Worm (Caenorhabditis elegans) whole organism, L4 larva: Measurements from ENCODE around the gene R09E10.1.

Experiments used
- F26F4.8 ChIP-seq: fragments of 200-800 bp; sonication (Bioruptor generic); conservative IDR thresholded peaks from 2 replicates; pipeline ENCODE4 v1.3.6; 2022; ENCODE audit warnings: missing genetic modification characterization, missing compliant biosample characterization
- F44E2.7 ChIP-seq: fragments of 200-800 bp; sonication (Bioruptor generic); IDR thresholded peaks from 2 replicates; pipeline ENCODE4 v2.1.2; 2022; ENCODE audit warnings: missing genetic modification characterization, missing compliant biosample characterization
- T20F7.1 ChIP-seq: fragments of 200-800 bp; sonication (Bioruptor generic); optimal IDR thresholded peaks from 2 replicates; lab custom pipeline; 2018; ENCODE audit warnings: mild to moderate bottlenecking, missing genetic modification characterization, missing compliant biosample characterization
- Y105C5A.15 ChIP-seq: fragments of 200-800 bp; sonication (Bioruptor generic); IDR thresholded peaks from 2 replicates; pipeline ENCODE4 v1.3.6; 2022; ENCODE audit warnings: missing genetic modification characterization, missing compliant biosample characterization
- Y5F2A.4 ChIP-seq: fragments of 200-800 bp; sonication (Bioruptor generic); optimal IDR thresholded peaks from 2 replicates; lab custom pipeline; 2018; ENCODE audit warnings: mild to moderate bottlenecking, missing genetic modification characterization, missing compliant biosample characterization
- ZK546.5 ChIP-seq, 2 experiments: sonication (generic microtip); optimal IDR thresholded peaks; 2 replicates each; lab custom pipeline; 2017; ENCODE audit warnings: missing biosample characterization in 2 of 2, missing genetic modification characterization in 2 of 2
- attf-4 ChIP-seq: sonication (generic microtip); optimal IDR thresholded peaks from 3 replicates; lab custom pipeline; 2017; ENCODE audit warnings: missing biosample characterization, missing genetic modification characterization
- ceh-44 ChIP-seq: fragments of 200-800 bp; sonication (Bioruptor generic); IDR thresholded peaks from 2 replicates; pipeline ENCODE4 v1.3.6; 2022; ENCODE audit warnings: missing genetic modification reagents, missing genetic modification characterization, missing compliant biosample characterization
- ceh-62 ChIP-seq: sonication (generic microtip); optimal IDR thresholded peaks from 2 replicates; lab custom pipeline; 2017; ENCODE audit warnings: missing biosample characterization, missing genetic modification characterization
- cey-2 ChIP-seq: sonication (generic microtip); optimal IDR thresholded peaks from 3 replicates; lab custom pipeline; 2017; ENCODE audit warnings: missing genetic modification characterization, mild to moderate bottlenecking, missing compliant biosample characterization, antibody characterized with exemption, borderline replicate concordance; ENCODE audit not compliant: insufficient read depth
- daf-16 ChIP-seq, 3 experiments: sonication (generic microtip); optimal IDR thresholded peaks; 2 replicates each; lab custom pipeline; 2016 to 2017; ENCODE audit warnings: missing genetic modification characterization in 3 of 3, missing genetic modification reagents in 3 of 3, mild to moderate bottlenecking in 2 of 3, missing compliant biosample characterization in 2 of 3, missing biosample characterization in 1 of 3, moderate library complexity in 1 of 3
- dmd-6 ChIP-seq: fragments of 200-800 bp; sonication (Bioruptor generic); IDR thresholded peaks from 2 replicates; pipeline ENCODE4 v1.3.6; 2022; ENCODE audit warnings: missing genetic modification reagents, missing genetic modification characterization, missing compliant biosample characterization
- dpl-1 ChIP-seq: fragments of 150-350 bp; optimal IDR thresholded peaks from 2 replicates; lab custom pipeline; 2014; ENCODE audit warnings: missing biosample characterization, missing genetic modification reagents, missing genetic modification characterization
- dve-1 ChIP-seq: sonication (generic microtip); optimal IDR thresholded peaks from 2 replicates; lab custom pipeline; 2017; ENCODE audit warnings: antibody characterized with exemption, mild to moderate bottlenecking, missing genetic modification characterization, missing compliant biosample characterization; ENCODE audit not compliant: insufficient read depth
- egl-43 ChIP-seq: fragments of 200-800 bp; sonication (Bioruptor generic); IDR thresholded peaks from 2 replicates; pipeline ENCODE4 v1.3.6; 2022; ENCODE audit warnings: missing genetic modification reagents, missing genetic modification characterization, missing compliant biosample characterization
- lim-7 ChIP-seq: fragments of 200-800 bp; sonication (Bioruptor generic); IDR thresholded peaks from 2 replicates; pipeline ENCODE4 v1.3.6; 2022; ENCODE audit warnings: missing genetic modification characterization, missing compliant biosample characterization
- lin-13 ChIP-seq: fragments of 150-350 bp; optimal IDR thresholded peaks from 2 replicates; lab custom pipeline; 2014; ENCODE audit warnings: missing biosample characterization, missing genetic modification reagents, missing genetic modification characterization
- lin-38 ChIP-seq: fragments of 200-800 bp; sonication (Bioruptor generic); IDR thresholded peaks from 2 replicates; pipeline ENCODE4 v1.3.6; 2022; ENCODE audit warnings: missing genetic modification reagents, missing genetic modification characterization, missing compliant biosample characterization
- lir-3 ChIP-seq: sonication (generic microtip); optimal IDR thresholded peaks from 2 replicates; lab custom pipeline; 2016; ENCODE audit warnings: mild to moderate bottlenecking, missing genetic modification characterization, missing compliant biosample characterization
- madf-5 ChIP-seq, 2 experiments: fragments of 200-800 bp; sonication (Bioruptor generic); IDR thresholded peaks; 2 replicates each; pipeline ENCODE4 v1.3.6; 2022; ENCODE audit warnings: missing compliant biosample characterization in 2 of 2, missing genetic modification characterization in 2 of 2
- mdl-1 ChIP-seq, 2 experiments: fragments of 150-350 bp in 1 of 2; sonication (generic microtip) in 1 of 2; optimal IDR thresholded peaks; 2 replicates each; lab custom pipeline; 2014 to 2017; ENCODE audit warnings: missing biosample characterization in 2 of 2, missing genetic modification characterization in 2 of 2
- nhr-11 ChIP-seq: fragments of 150-350 bp; optimal IDR thresholded peaks from 2 replicates; lab custom pipeline; 2014; ENCODE audit warnings: missing biosample characterization, missing genetic modification characterization
- nhr-111 ChIP-seq: fragments of 200-800 bp; sonication (Bioruptor generic); optimal IDR thresholded peaks from 2 replicates; lab custom pipeline; 2018; ENCODE audit warnings: mild to moderate bottlenecking, missing genetic modification characterization, missing compliant biosample characterization
- nhr-25 ChIP-seq: sonication (generic microtip); optimal IDR thresholded peaks from 2 replicates; lab custom pipeline; 2017; ENCODE audit warnings: missing genetic modification characterization, mild to moderate bottlenecking, missing compliant biosample characterization, antibody characterized with exemption, moderate library complexity, borderline replicate concordance; ENCODE audit not compliant: insufficient read depth
- nhr-28 ChIP-seq: fragments of 150-350 bp; optimal IDR thresholded peaks from 2 replicates; lab custom pipeline; 2014; ENCODE audit warnings: missing biosample characterization, missing genetic modification characterization
- nhr-48 ChIP-seq: sonication (generic microtip); optimal IDR thresholded peaks from 2 replicates; lab custom pipeline; 2016; ENCODE audit warnings: mild to moderate bottlenecking, missing genetic modification characterization, missing compliant biosample characterization
- nhr-77 ChIP-seq: fragments of 150-350 bp; optimal IDR thresholded peaks from 2 replicates; lab custom pipeline; 2014; ENCODE audit warnings: missing biosample characterization, missing genetic modification characterization
- pqm-1 ChIP-seq: sonication (generic microtip); optimal IDR thresholded peaks from 2 replicates; lab custom pipeline; 2017; ENCODE audit warnings: missing biosample characterization, missing genetic modification characterization
- tag-97 ChIP-seq: fragments of 200-800 bp; sonication (Bioruptor generic); IDR thresholded peaks from 2 replicates; pipeline ENCODE4 v1.3.6; 2022; ENCODE audit warnings: missing genetic modification characterization, missing compliant biosample characterization
- tra-1 ChIP-seq: fragments of 200-800 bp; sonication (Bioruptor generic); IDR thresholded peaks from 2 replicates; pipeline ENCODE4 v1.3.6; 2022; ENCODE audit warnings: missing genetic modification reagents, missing genetic modification characterization, missing compliant biosample characterization
- unc-39 ChIP-seq: sonication (generic microtip); optimal IDR thresholded peaks from 2 replicates; lab custom pipeline; 2017; ENCODE audit warnings: missing biosample characterization, missing genetic modification characterization
- unc-62 ChIP-seq, 3 experiments: fragments of 150-350 bp in 1 of 3; sonication (generic microtip); optimal IDR thresholded peaks in 2 of 3; peaks in 1 of 3; 1 replicate in 1 of 3; 2 replicates in 2 of 3; lab custom pipeline; 2014 to 2017; ENCODE audit warnings: missing biosample characterization in 3 of 3, missing genetic modification characterization in 3 of 3, missing genetic modification reagents in 3 of 3, missing genotype in 1 of 3
- vab-7 ChIP-seq: fragments of 200-800 bp; sonication (Bioruptor generic); IDR thresholded peaks from 2 replicates; pipeline ENCODE4 v1.3.6; 2022; ENCODE audit warnings: missing genetic modification reagents, missing genetic modification characterization, missing compliant biosample characterization
- ztf-7 ChIP-seq: fragments of 150-350 bp; optimal IDR thresholded peaks from 2 replicates; lab custom pipeline; 2014; ENCODE audit warnings: missing biosample characterization, missing genetic modification characterization

The R09E10.1 gene

DNA sequence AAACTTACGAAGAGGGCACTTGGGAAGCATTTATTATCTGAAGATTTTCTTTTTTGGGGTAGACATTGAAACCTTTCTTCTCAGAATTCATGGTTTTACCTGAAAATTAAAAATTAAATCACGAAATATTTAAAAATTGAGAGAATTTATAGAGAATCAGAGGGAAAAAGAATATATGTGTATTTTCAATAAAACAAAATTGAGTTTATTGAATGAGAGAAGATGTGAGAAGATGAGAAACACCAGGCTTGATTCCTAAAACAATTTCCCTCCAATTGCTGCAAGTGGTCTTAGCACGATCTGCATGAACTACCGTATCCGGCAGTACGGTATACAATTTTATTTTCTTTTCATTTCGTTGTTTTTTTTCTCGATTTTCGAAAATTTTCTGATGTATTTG, 34.5 kb upstream of the R09E10.1 start, which contains the start of gene R11A8.1:
Gene R11A8.1 (minus strand): TSS at position 101 of the 400 bp plus-strand sequence.
- TF ChIP-seq nhr-25 (no peak), F44E2.7 (GFP tag; lab: Robert Waterston, UW) (no peak), tra-1 (GFP tag; lab: Robert Waterston, UW) (no peak), vab-7 (GFP tag; lab: Robert Waterston, UW) (no peak), lin-38 (no peak), T20F7.1 (GFP tag; lab: Kevin White, UChicago) (no peak), tag-97 (no peak), nhr-28 (tag; lab: Kevin White, UChicago) (no peak), Y5F2A.4 (GFP tag; lab: Kevin White, UChicago) (no peak), ztf-7 (tag; lab: Kevin White, UChicago) (no peak)

ce11 chrIV:10352243-10352642, 29.7 kb upstream of the R09E10.1 start, which contains the start of gene Y43C5B.2:
TSS of gene Y43C5B.2 (minus strand) at chrIV:10352343.
- TF ChIP-seq Y105C5A.15 (GFP tag; lab: Robert Waterston, UW) (no peak), egl-43 (GFP tag; lab: Robert Waterston, UW) (no peak), nhr-48 (tag; lab: Kevin White, UChicago) (no peak), ZK546.5 (tag; optimal IDR thresholded peaks at IDR 0.05; lab: Kevin White, UChicago) (no peak)
- TF ChIP-seq, all 104 proteins: peak for 0

- TF ChIP-seq daf-16 (GFP tag; optimal IDR thresholded peaks at IDR 0.05; lab: Kevin White, UChicago) (no peak), daf-16 (tag; optimal IDR thresholded peaks at IDR 0.05; lab: Kevin White, UChicago) (peak; percentile 55), lin-38 (no peak), dpl-1 (GFP tag; lab: Kevin White, UChicago) (no peak), pqm-1 (tag; lab: Kevin White, UChicago) (peak; percentile 82), tag-97 (no peak), lir-3 (tag; lab: Kevin White, UChicago) (no peak), nhr-28 (tag; lab: Kevin White, UChicago) (peak; percentile 99), unc-62 (GFP tag; optimal IDR thresholded peaks at IDR 0.05 in 1 of 2; lab: Kevin White, UChicago) (no peak), unc-62 (tag; optimal IDR thresholded peaks at IDR 0.05; lab: Kevin White, UChicago) (no peak), dve-1 (peak; percentile 54), madf-5 (GFP tag; IDR thresholded peaks at IDR 0.05; lab: Robert Waterston, UW) (no peak), dmd-6 (GFP tag; lab: Robert Waterston, UW) (peak; percentile 64), nhr-77 (tag; lab: Kevin White, UChicago) (peak; percentile 11), mdl-1 (tag; optimal IDR thresholded peaks at IDR 0.05; lab: Kevin White, UChicago) (peak in 1 of 2 experiments; percentile 29), ceh-62 (tag; lab: Kevin White, UChicago) (no peak), cey-2 (no peak), nhr-48 (tag; lab: Kevin White, UChicago) (peak; percentile 2), ceh-44 (GFP tag; lab: Robert Waterston, UW) (no peak), nhr-111 (no peak), lim-7 (GFP tag; lab: Robert Waterston, UW) (no peak)
Observed at ce11 chrIV:10349871-10350640, 27.5 kb upstream of the R09E10.1 start, which contains the start of the genes unc-43 and Y43C5B.3. TSS of gene unc-43 (minus strand) at chrIV:10350217. TSS of gene Y43C5B.3 (plus strand) at chrIV:10350590.

DNA sequence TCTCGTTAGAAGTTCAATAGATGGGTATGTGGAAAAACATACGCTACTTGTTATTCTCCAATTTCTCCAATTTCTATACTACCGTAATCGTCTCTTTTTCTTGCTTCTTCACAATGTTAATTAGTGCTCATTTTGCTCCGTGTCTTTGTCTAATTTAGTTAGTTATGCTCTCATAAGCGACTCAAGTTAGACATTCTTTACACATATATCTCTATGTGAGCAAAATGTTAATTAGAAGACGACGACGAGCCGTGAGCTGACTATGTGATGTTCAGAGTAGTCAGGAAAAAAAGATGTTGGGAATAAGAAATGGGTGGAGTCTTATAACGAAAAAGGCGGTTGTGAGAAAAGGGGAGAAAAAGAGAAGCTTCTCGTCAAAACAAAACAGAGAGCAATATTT, 25.0 kb upstream of the R09E10.1 start:
- no peak for TF ChIP-seq unc-62 (GFP tag; optimal IDR thresholded peaks at IDR 0.05 in 1 of 2; lab: Kevin White, UChicago)
- TF ChIP-seq unc-62 (tag; optimal IDR thresholded peaks at IDR 0.05; lab: Kevin White, UChicago): no peak
- TF ChIP-seq nhr-11 (tag; lab: Kevin White, UChicago): no peak
- TF ChIP-seq F26F4.8 (GFP tag; lab: Robert Waterston, UW): no peak
- no peak for TF ChIP-seq F44E2.7 (GFP tag; lab: Robert Waterston, UW)
- no peak for TF ChIP-seq dpl-1 (GFP tag; lab: Kevin White, UChicago)
- no peak for TF ChIP-seq attf-4 (tag; lab: Kevin White, UChicago)
- TF ChIP-seq lin-13 (GFP tag; lab: Kevin White, UChicago): no peak
- no peak for TF ChIP-seq unc-39 (tag; lab: Kevin White, UChicago)
- no peak for TF ChIP-seq T20F7.1 (GFP tag; lab: Kevin White, UChicago)
- TF ChIP-seq lim-7 (GFP tag; lab: Robert Waterston, UW): no peak
